Fruit fly (Drosophila melanogaster) whole organism, embryonic: ENCODE results near the gene Pdi.

Source experiments
- Asciz ChIP-seq: fragments of 200-800 bp; sonication (Bioruptor generic); optimal IDR thresholded peaks from 2 replicates; lab custom pipeline; 2017; ENCODE audit warnings: missing biosample characterization, mild to moderate bottlenecking, missing genetic modification characterization, missing genetic modification reagents
- Awh ChIP-seq: fragments of 200-800 bp; sonication (Bioruptor generic); IDR thresholded peaks from 2 replicates; pipeline ENCODE4, ENCODE4 v1.3.6; 2022; ENCODE audit warnings: missing biosample characterization, missing genetic modification characterization
- CG11093 ChIP-seq: fragments of 200-800 bp; sonication (Bioruptor generic); IDR thresholded peaks from 3 replicates; pipeline ENCODE4 v1.3.6; 2022; ENCODE audit warnings: missing biosample characterization, missing genetic modification characterization
- CG12104 ChIP-seq: fragments of 200-800 bp; sonication (Bioruptor generic); optimal IDR thresholded peaks from 3 replicates; lab custom pipeline; 2016; ENCODE audit warnings: missing biosample characterization, missing genetic modification characterization
- CG1233 ChIP-seq: fragments of 200-800 bp; sonication (Bioruptor generic); optimal IDR thresholded peaks from 4 replicates; lab custom pipeline; 2018; ENCODE audit warnings: missing biosample characterization, mild to moderate bottlenecking, missing genetic modification characterization
- CG12942 ChIP-seq: fragments of 200-800 bp; sonication (Bioruptor generic); optimal IDR thresholded peaks from 3 replicates; lab custom pipeline; 2016; ENCODE audit warnings: missing biosample characterization, missing genetic modification characterization
- CG13424 ChIP-seq: fragments of 200-800 bp; sonication (Bioruptor generic); optimal IDR thresholded peaks from 2 replicates; lab custom pipeline; 2019; ENCODE audit warnings: missing biosample characterization, mild to moderate bottlenecking, missing genetic modification characterization, moderate library complexity
- CG14667 ChIP-seq: fragments of 200-800 bp; sonication (Bioruptor generic); IDR thresholded peaks from 2 replicates; pipeline ENCODE4 v1.3.6; 2022; ENCODE audit warnings: missing biosample characterization, missing genetic modification characterization
- CG14965 ChIP-seq: fragments of 200-800 bp; sonication (Bioruptor generic); optimal IDR thresholded peaks from 2 replicates; lab custom pipeline; 2016; ENCODE audit warnings: missing biosample characterization, missing genetic modification characterization, borderline replicate concordance
- CG17186 ChIP-seq: fragments of 200-800 bp; sonication (Bioruptor generic); optimal IDR thresholded peaks from 3 replicates; lab custom pipeline; 2017; ENCODE audit warnings: missing biosample characterization, missing genetic modification reagents, missing genetic modification characterization
- CG17361 ChIP-seq: fragments of 200-800 bp; sonication (Bioruptor generic); IDR thresholded peaks from 3 replicates; pipeline ENCODE4 v1.3.6; 2022; ENCODE audit warnings: missing biosample characterization, missing genetic modification characterization
- CG17385 ChIP-seq: fragments of 200-800 bp; sonication (Bioruptor generic); optimal IDR thresholded peaks from 3 replicates; lab custom pipeline; 2018; ENCODE audit warnings: missing biosample characterization, mild to moderate bottlenecking, missing genetic modification characterization
- CG1832 ChIP-seq: fragments of 200-800 bp; sonication (Bioruptor generic); optimal IDR thresholded peaks from 2 replicates; lab custom pipeline; 2017; ENCODE audit warnings: missing biosample characterization, mild to moderate bottlenecking, missing genetic modification characterization, inconsistent platforms
- CG2712 ChIP-seq: fragments of 200-800 bp; optimal IDR thresholded peaks from 3 replicates; lab custom pipeline; 2019; ENCODE audit warnings: missing biosample characterization, mild to moderate bottlenecking, missing genetic modification characterization, moderate library complexity
- CG31365 ChIP-seq: fragments of 200-800 bp; sonication (Bioruptor generic); optimal IDR thresholded peaks from 2 replicates; lab custom pipeline; 2018; ENCODE audit warnings: missing biosample characterization, mild to moderate bottlenecking, missing genetic modification characterization
- CG31388 ChIP-seq: fragments of 200-800 bp; sonication (Bioruptor generic); optimal IDR thresholded peaks from 2 replicates; lab custom pipeline; 2016; ENCODE audit warnings: missing biosample characterization, missing genetic modification characterization
- CG34224 ChIP-seq: fragments of 200-800 bp; sonication (Bioruptor generic); IDR thresholded peaks from 3 replicates; pipeline ENCODE4 v1.3.6; 2022; ENCODE audit warnings: missing biosample characterization, missing genetic modification characterization; ENCODE audit not compliant: partially characterized antibody
- CG4707 ChIP-seq: fragments of 200-800 bp; sonication (Bioruptor generic); optimal IDR thresholded peaks from 2 replicates; lab custom pipeline; 2018; ENCODE audit warnings: missing biosample characterization, mild to moderate bottlenecking, missing genetic modification characterization, moderate library complexity
- CG6254 ChIP-seq: fragments of 200-800 bp; sonication (Bioruptor generic); optimal IDR thresholded peaks from 3 replicates; lab custom pipeline; 2017; ENCODE audit warnings: mild to moderate bottlenecking, missing biosample characterization, missing genetic modification reagents, missing genetic modification characterization
- CG6791 ChIP-seq: fragments of 200-800 bp; sonication (Bioruptor generic); IDR thresholded peaks from 3 replicates; pipeline ENCODE4 v1.3.6; 2022; ENCODE audit warnings: missing biosample characterization, missing genetic modification characterization; ENCODE audit not compliant: partially characterized antibody
- CG7928 ChIP-seq: fragments of 200-800 bp; sonication (Bioruptor generic); optimal IDR thresholded peaks from 2 replicates; lab custom pipeline; 2017; ENCODE audit warnings: missing biosample characterization, mild to moderate bottlenecking, missing genetic modification characterization
- CG8388 ChIP-seq: fragments of 200-800 bp; sonication (Bioruptor generic); optimal IDR thresholded peaks from 2 replicates; lab custom pipeline; 2019; ENCODE audit warnings: missing biosample characterization, mild to moderate bottlenecking, missing genetic modification characterization, moderate library complexity
- Chrac-16 ChIP-seq: fragments of 200-800 bp; sonication (Bioruptor generic); optimal IDR thresholded peaks from 3 replicates; lab custom pipeline; 2016; ENCODE audit warnings: missing biosample characterization, missing genetic modification characterization
- H2.0 ChIP-seq: fragments of 200-800 bp; sonication (Bioruptor generic); IDR thresholded peaks from 2 replicates; pipeline ENCODE4 v1.3.6; 2022; ENCODE audit warnings: missing biosample characterization, missing genetic modification characterization
- Hsf ChIP-seq: fragments of 200-800 bp; sonication (Bioruptor generic); optimal IDR thresholded peaks from 3 replicates; lab custom pipeline; 2016; ENCODE audit warnings: missing biosample characterization, missing genetic modification characterization
- Kr ChIP-seq: fragments of 200-800 bp; sonication (Bioruptor generic); optimal IDR thresholded peaks from 2 replicates; lab custom pipeline; 2017; ENCODE audit warnings: missing biosample characterization, mild to moderate bottlenecking, missing genetic modification characterization
- Myb ChIP-seq: fragments of 200-800 bp; sonication (Bioruptor generic); optimal IDR thresholded peaks from 2 replicates; lab custom pipeline; 2016; ENCODE audit warnings: missing biosample characterization, missing genetic modification characterization
- NFAT ChIP-seq: fragments of 200-800 bp; sonication (Bioruptor generic); IDR thresholded peaks from 2 replicates; pipeline ENCODE4 v1.3.6; 2022; ENCODE audit warnings: missing biosample characterization, missing genetic modification characterization
- Opbp ChIP-seq: fragments of 200-800 bp; sonication (Bioruptor generic); IDR thresholded peaks from 3 replicates; pipeline ENCODE4 v1.3.6; 2022; ENCODE audit warnings: missing biosample characterization, missing genetic modification characterization; ENCODE audit not compliant: partially characterized antibody
- PHDP ChIP-seq: fragments of 200-800 bp; sonication (Bioruptor generic); optimal IDR thresholded peaks from 3 replicates; lab custom pipeline; 2018; ENCODE audit warnings: missing biosample characterization, mild to moderate bottlenecking, missing genetic modification characterization, moderate library complexity
- Sox100B ChIP-seq: fragments of 200-800 bp; sonication (Bioruptor generic); optimal IDR thresholded peaks from 3 replicates; lab custom pipeline; 2018; ENCODE audit warnings: missing biosample characterization, mild to moderate bottlenecking, missing genetic modification characterization
- Sry-δ ChIP-seq: fragments of 200-800 bp; sonication (Bioruptor generic); optimal IDR thresholded peaks from 2 replicates; lab custom pipeline; 2016; ENCODE audit warnings: missing biosample characterization, missing genetic modification characterization
- Xbp1 ChIP-seq: fragments of 200-800 bp; sonication (Bioruptor generic); optimal IDR thresholded peaks from 3 replicates; lab custom pipeline; 2016; ENCODE audit warnings: missing biosample characterization, mild to moderate bottlenecking, missing genetic modification characterization
- bab2 ChIP-seq: fragments of 200-800 bp; sonication (Bioruptor generic); optimal IDR thresholded peaks from 2 replicates; lab custom pipeline; 2016; ENCODE audit warnings: missing biosample characterization, missing genetic modification characterization
- bbx ChIP-seq: fragments of 200-800 bp; sonication (Bioruptor generic); IDR thresholded peaks from 2 replicates; pipeline ENCODE4 v1.3.6; 2022; ENCODE audit warnings: missing biosample characterization, missing genetic modification characterization; ENCODE audit not compliant: partially characterized antibody
- bcd ChIP-seq: fragments of 200-800 bp; sonication (Bioruptor generic); optimal IDR thresholded peaks from 2 replicates; lab custom pipeline; 2017; ENCODE audit warnings: missing biosample characterization, mild to moderate bottlenecking, missing genetic modification characterization
- dan ChIP-seq: fragments of 200-800 bp; sonication (Bioruptor generic); IDR thresholded peaks from 2 replicates; pipeline ENCODE4 v1.3.6; 2022; ENCODE audit warnings: missing biosample characterization, missing genetic modification characterization
- fru ChIP-seq: fragments of >200 bp; optimal IDR thresholded peaks from 2 replicates; lab custom pipeline; 2017
- her ChIP-seq: fragments of 200-800 bp; sonication (Bioruptor generic); optimal IDR thresholded peaks from 2 replicates; lab custom pipeline; 2016; ENCODE audit warnings: missing biosample characterization, missing genetic modification characterization
- hth ChIP-seq: fragments of >200 bp; optimal IDR thresholded peaks from 2 replicates; lab custom pipeline; 2017; ENCODE audit warnings: inconsistent platforms
- insv ChIP-seq, 2 experiments: fragments of 200-800 bp; sonication (Bioruptor generic); optimal IDR thresholded peaks; 3 replicates each; lab custom pipeline; 2016 to 2018; ENCODE audit warnings: missing biosample characterization in 2 of 2, missing genetic modification characterization in 2 of 2
- mirr ChIP-seq: fragments of 200-800 bp; sonication (Bioruptor generic); optimal IDR thresholded peaks from 3 replicates; lab custom pipeline; 2018; ENCODE audit warnings: missing biosample characterization, mild to moderate bottlenecking, missing genetic modification characterization
- pho ChIP-seq: fragments of 200-800 bp; sonication (Bioruptor generic); optimal IDR thresholded peaks from 2 replicates; lab custom pipeline; 2016; ENCODE audit warnings: missing biosample characterization, missing genetic modification characterization
- seq ChIP-seq: fragments of 200-800 bp; sonication (Bioruptor generic); IDR thresholded peaks from 2 replicates; pipeline ENCODE4 v1.3.6; 2022; ENCODE audit warnings: missing biosample characterization, missing genetic modification characterization
- sisA ChIP-seq: fragments of 200-800 bp; sonication (Bioruptor generic); IDR thresholded peaks from 2 replicates; pipeline ENCODE4 v1.3.6; 2022; ENCODE audit warnings: missing biosample characterization, missing genetic modification characterization
- tgo ChIP-seq: fragments of 200-800 bp; sonication (Bioruptor generic); IDR thresholded peaks from 3 replicates; pipeline ENCODE4 v1.3.6; 2022; ENCODE audit warnings: missing biosample characterization, missing genetic modification characterization
- unpg ChIP-seq: fragments of 200-800 bp; sonication (Bioruptor generic); optimal IDR thresholded peaks from 3 replicates; lab custom pipeline; 2018; ENCODE audit warnings: missing biosample characterization, mild to moderate bottlenecking, missing genetic modification characterization, moderate library complexity
- zfh1 ChIP-seq: fragments of 200-800 bp; sonication (Bioruptor generic); IDR thresholded peaks from 3 replicates; pipeline ENCODE4 v1.3.6; 2022; ENCODE audit warnings: missing biosample characterization, missing genetic modification characterization

The Pdi gene

DNA sequence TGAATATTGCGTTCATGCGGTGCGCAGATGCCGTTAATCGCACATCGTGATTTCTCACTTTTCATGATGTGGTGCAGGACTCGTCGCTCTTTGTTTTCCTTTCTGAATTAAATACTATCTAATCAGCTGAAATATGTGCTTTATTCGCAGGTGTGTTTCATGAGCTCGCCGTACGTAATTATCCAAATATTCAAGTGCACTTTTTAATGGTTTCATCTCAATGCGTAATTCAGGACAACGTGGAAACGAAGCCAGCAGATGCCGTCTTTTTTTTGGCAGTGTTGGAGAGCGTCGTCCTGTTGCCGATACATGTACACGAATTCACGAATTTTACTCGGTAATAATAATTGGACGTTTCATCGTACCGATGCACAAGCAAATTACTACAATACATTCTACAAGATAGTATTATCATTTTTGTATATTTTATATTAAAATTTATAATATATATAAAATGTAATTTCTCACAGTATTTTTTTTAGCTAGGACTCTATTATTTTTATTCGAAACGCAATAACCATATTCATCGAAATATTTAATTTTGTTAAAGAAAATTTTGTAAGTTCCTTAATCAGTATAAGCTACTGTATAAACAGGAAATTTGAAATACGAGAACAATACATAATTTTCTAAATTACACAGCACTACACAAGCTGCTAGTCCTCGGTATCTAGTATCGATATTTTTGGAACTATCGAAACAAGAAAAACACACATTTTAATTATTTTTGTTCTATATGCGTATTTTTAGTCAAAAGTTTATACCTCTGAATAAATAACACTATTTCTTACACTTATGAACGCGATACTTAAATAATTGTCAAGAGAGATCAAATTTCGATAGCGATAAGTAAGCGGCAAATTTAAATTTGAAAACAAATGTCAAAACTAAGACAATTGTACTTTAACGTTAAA is 5.7 kb downstream of the Pdi start, which contains the start of gene CG12316 (continued):
- no peak for TF ChIP-seq dan
- peak; percentile 77 for TF ChIP-seq H2.0
- peak; percentile 92 for TF ChIP-seq CG17361 (GFP tag; lab: Robert Waterston, UW)
- peak; percentile 73; the same call in 1 of the 2 replicates for TF ChIP-seq bbx
- peak; percentile 78 for TF ChIP-seq CG6791 (GFP tag; lab: Robert Waterston, UW)
- TF ChIP-seq CG1832 (GFP tag; lab: Kevin White, UChicago), result no peak
- TF ChIP-seq Chrac-16, result peak; percentile 86
- TF ChIP-seq Sox100B, result peak; percentile 91
- peak; percentile 92 for TF ChIP-seq CG8388 (GFP tag; lab: Kevin White, UChicago)
- no peak; the same call in 1 of the 2 replicates for TF ChIP-seq NFAT (GFP tag; lab: Robert Waterston, UW)
- peak; percentile 77 for TF ChIP-seq Myb (GFP tag; lab: Kevin White, UChicago)
- TF ChIP-seq CG31365 (tag; lab: Kevin White, UChicago), result peak; percentile 85
- TF ChIP-seq Opbp (GFP tag; lab: Robert Waterston, UW), result peak; percentile 73; the same call in 2 of the 3 replicates
- peak; percentile 38; the same call in 1 of the 2 replicates for TF ChIP-seq CG14667 (GFP tag; lab: Robert Waterston, UW)
- peak; percentile 92 for TF ChIP-seq pho (GFP tag; lab: Kevin White, UChicago)
- TF ChIP-seq CG6254, result peak; percentile 90
- TF ChIP-seq CG11093, result peak; percentile 76
- no peak for TF ChIP-seq fru (lab: Kevin White, UChicago)
- peak; percentile 95 for TF ChIP-seq CG2712
- peak; percentile 76 for TF ChIP-seq CG34224 (GFP tag; lab: Robert Waterston, UW)
- peak; percentile 80 for TF ChIP-seq mirr (GFP tag; lab: Kevin White, UChicago)
- TF ChIP-seq bab2 (GFP tag; lab: Kevin White, UChicago), result peak; percentile 90
- TF ChIP-seq Kr (GFP tag; lab: Kevin White, UChicago), result peak; percentile 72
- TF ChIP-seq tgo (GFP tag; lab: Robert Waterston, UW), result peak; percentile 73
- peak; percentile 15 for TF ChIP-seq CG31388
- TF ChIP-seq Sry-δ, result peak; percentile 70
- peak; percentile 93 for TF ChIP-seq Hsf (GFP tag; lab: Kevin White, UChicago)
- peak; percentile 88 for TF ChIP-seq Xbp1 (GFP tag; lab: Kevin White, UChicago)
- no peak for TF ChIP-seq hth (lab: Kevin White, UChicago)
- TF ChIP-seq CG13424 (tag; lab: Kevin White, UChicago), result peak; percentile 93
- TF ChIP-seq unpg (GFP tag; lab: Kevin White, UChicago), result peak; percentile 94
- peak; percentile 74 for TF ChIP-seq sisA (GFP tag; lab: Robert Waterston, UW)
- TF ChIP-seq CG12104 (GFP tag; lab: Kevin White, UChicago), result peak; percentile 85
- TF ChIP-seq CG7928 (GFP tag; lab: Kevin White, UChicago), result peak; percentile 55
- peak; percentile 52 for TF ChIP-seq CG17186 (GFP tag; lab: Kevin White, UChicago)
- TF ChIP-seq seq (GFP tag; lab: Robert Waterston, UW), result peak; percentile 87
- TF ChIP-seq insv (GFP tag; optimal IDR thresholded peaks at IDR 0.05; lab: Kevin White, UChicago), result peak; percentile 23 to 70
- peak; percentile 94 for TF ChIP-seq zfh1 (GFP tag; lab: Robert Waterston, UW)
- peak; percentile 86 for TF ChIP-seq CG17385
- peak; percentile 94 for TF ChIP-seq PHDP (tag; lab: Kevin White, UChicago)
- TF ChIP-seq CG12942, result peak; percentile 81
- TF ChIP-seq Awh (GFP tag; lab: Robert Waterston, UW), result peak; percentile 85
- TF ChIP-seq CG14965, result peak; percentile 56
- peak; percentile 80 for TF ChIP-seq Asciz
- peak; percentile 88 for TF ChIP-seq CG4707 (GFP tag; lab: Kevin White, UChicago)
- peak; percentile 91 for TF ChIP-seq CG1233
- peak; percentile 88 for TF ChIP-seq bcd (GFP tag; lab: Kevin White, UChicago)
- peak; percentile 91 for TF ChIP-seq her (GFP tag; lab: Kevin White, UChicago)
